In the genomic region with DNA sequence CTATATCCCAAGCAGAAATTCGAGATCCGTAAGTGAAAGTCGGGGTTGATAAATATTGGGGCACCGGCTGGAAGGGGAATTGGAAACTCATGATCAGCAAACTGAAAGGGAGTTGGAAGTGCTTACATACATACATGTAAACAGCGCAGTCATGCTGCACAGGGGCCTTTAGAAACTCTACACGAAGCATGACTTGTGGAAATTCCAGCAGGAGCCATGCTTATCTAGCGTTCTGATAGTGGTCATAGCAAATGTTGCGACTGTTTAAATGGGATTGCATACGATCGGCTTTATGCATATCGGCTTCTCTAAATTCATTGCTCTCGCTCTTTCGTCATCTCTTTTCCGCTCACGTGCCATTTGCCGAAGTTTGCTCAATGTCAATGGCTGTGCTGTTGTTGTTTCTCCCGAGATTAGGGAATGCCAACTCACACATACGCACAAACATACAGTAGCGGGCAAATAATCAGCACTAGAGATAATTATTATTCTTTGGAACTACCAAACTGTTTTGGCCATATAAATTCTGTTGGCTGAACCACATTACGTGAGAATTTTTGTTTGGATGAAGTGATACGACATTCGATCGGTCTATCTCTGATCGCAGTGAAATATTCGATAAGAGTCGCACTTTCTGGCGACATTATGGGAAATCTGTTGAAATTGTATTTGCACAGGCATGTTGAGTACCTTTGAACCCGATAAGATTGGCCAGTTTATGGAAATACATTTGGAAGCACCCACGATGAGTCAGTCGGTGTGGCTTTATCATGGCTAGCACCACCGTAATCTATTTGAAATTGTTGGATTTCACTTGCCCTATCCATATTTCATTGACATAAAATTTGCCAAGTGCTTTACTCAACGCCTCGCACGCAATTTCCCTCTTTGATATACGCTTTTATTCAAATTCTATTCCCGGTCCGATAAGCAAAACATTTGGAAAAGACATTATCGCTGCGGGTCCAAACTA, we compare ENCODE assay signal across 1 fruit fly cellular context.
TF ChIP-seq lines count a peak whose summit lies in the region.

No protein-coding gene starts in this region.

TF ChIP-seq in whole organism, embryonic, 481 proteins besides CTCF, POLR2A, EP300 and RAD21 (continued from another document):
- TF ChIP-seq wor (GFP tag; IDR thresholded peaks at IDR 0.05; lab: Robert Waterston, UW) (no peak), ci (GFP tag; IDR thresholded peaks at IDR 0.05; lab: Robert Waterston, UW) (0 out of 3 replicates have a peak, but pooled peaks have one; percentile 37), BtbVII (GFP tag; optimal IDR thresholded peaks at IDR 0.05; lab: Kevin White, UChicago) (peak; percentile 22), cg (GFP tag; optimal IDR thresholded peaks at IDR 0.05; lab: Kevin White, UChicago) (peak; percentile 26), CG1233 (GFP tag; optimal IDR thresholded peaks at IDR 0.05; lab: Kevin White, UChicago) (no peak), CG31224 (GFP tag; IDR thresholded peaks at IDR 0.05; lab: Robert Waterston, UW) (no peak), Hr78 (GFP tag; optimal IDR thresholded peaks at IDR 0.05; lab: Kevin White, UChicago) (peak in 1 of 2 experiments; percentile 17), Dbx (GFP tag; IDR thresholded peaks at IDR 0.05; lab: Robert Waterston, UW) (0 out of 3 replicates have a peak, but pooled peaks have one; percentile 26), MBD-R2 (GFP tag; IDR thresholded peaks at IDR 0.05; lab: Robert Waterston, UW) (peak; percentile 36; the same call in 1 of the 2 replicates), CG31365 (tag; optimal IDR thresholded peaks at IDR 0.05; lab: Kevin White, UChicago) (no peak), Rfx (GFP tag; IDR thresholded peaks at IDR 0.05; lab: Robert Waterston, UW) (peak; percentile 55), trh (GFP tag; optimal IDR thresholded peaks at IDR 0.05; lab: Kevin White, UChicago) (no peak), btn (GFP tag; optimal IDR thresholded peaks at IDR 0.05; lab: Kevin White, UChicago) (no peak), CG13624 (GFP tag; optimal IDR thresholded peaks at IDR 0.05; lab: Kevin White, UChicago) (peak; percentile 15), mam (GFP tag; optimal IDR thresholded peaks at IDR 0.05; lab: Kevin White, UChicago) (no peak), bcd (GFP tag; optimal IDR thresholded peaks at IDR 0.05; lab: Kevin White, UChicago) (no peak), unc-4 (GFP tag; IDR thresholded peaks at IDR 0.05; lab: Robert Waterston, UW; ENCODE audit: partially characterized antibody) (no peak), ewg (GFP tag; optimal IDR thresholded peaks at IDR 0.05; lab: Kevin White, UChicago) (no peak), sug (tag; optimal IDR thresholded peaks at IDR 0.05; lab: Kevin White, UChicago) (peak; percentile 76), CG7372 (GFP tag; IDR thresholded peaks at IDR 0.05; lab: Robert Waterston, UW) (no peak), Awh (GFP tag; IDR thresholded peaks at IDR 0.05; lab: Robert Waterston, UW) (no peak), Tbp (GFP tag; optimal IDR thresholded peaks at IDR 0.05; lab: Kevin White, UChicago) (no peak), CG3847 (GFP tag; IDR thresholded peaks at IDR 0.05; lab: Robert Waterston, UW) (no peak), grn (GFP tag; optimal IDR thresholded peaks at IDR 0.05; lab: Kevin White, UChicago) (peak; percentile 93), YL-1 (GFP tag; optimal IDR thresholded peaks at IDR 0.05; lab: Kevin White, UChicago) (no peak), CG14710 (tag; optimal IDR thresholded peaks at IDR 0.05; lab: Kevin White, UChicago) (no peak), Fer1 (GFP tag; optimal IDR thresholded peaks at IDR 0.05; lab: Kevin White, UChicago) (peak; percentile 22), CG9932 (GFP tag; IDR thresholded peaks at IDR 0.05; lab: Robert Waterston, UW) (peak; percentile 30; the same call in 1 of the 2 replicates), Vsx1 (GFP tag; optimal IDR thresholded peaks at IDR 0.05; lab: Kevin White, UChicago) (no peak), CG6175 (GFP tag; IDR thresholded peaks at IDR 0.05; lab: Robert Waterston, UW) (no peak), CG18011 (GFP tag; optimal IDR thresholded peaks at IDR 0.05; lab: Kevin White, UChicago) (no peak), CG34224 (GFP tag; IDR thresholded peaks at IDR 0.05; lab: Robert Waterston, UW; ENCODE audit: partially characterized antibody) (no peak), CG12659 (GFP tag; optimal IDR thresholded peaks at IDR 0.05; lab: Kevin White, UChicago) (no peak), CG14860 (GFP tag; IDR thresholded peaks at IDR 0.05; lab: Robert Waterston, UW; ENCODE audit: partially characterized antibody) (no peak), ttk (GFP tag; IDR thresholded peaks at IDR 0.05; lab: Robert Waterston, UW) (no peak), Ets65A (GFP tag; lab: Kevin White, UChicago) (peak; percentile 77), Stat92E (GFP tag; optimal IDR thresholded peaks at IDR 0.05; lab: Kevin White, UChicago) (no peak), abd-A (tag; optimal IDR thresholded peaks at IDR 0.05; lab: Kevin White, UChicago) (no peak), tio (GFP tag; optimal IDR thresholded peaks at IDR 0.05; lab: Kevin White, UChicago) (no peak), Drgx (GFP tag; IDR thresholded peaks at IDR 0.05; lab: Robert Waterston, UW) (peak; percentile 36; the same call in 1 of the 2 replicates), Atf6 (GFP tag; IDR thresholded peaks at IDR 0.05; lab: Robert Waterston, UW) (peak; percentile 26; the same call in 1 of the 2 replicates), Optix (GFP tag; IDR thresholded peaks at IDR 0.05; lab: Robert Waterston, UW) (no peak), HLH4C (GFP tag; IDR thresholded peaks at IDR 0.05; lab: Robert Waterston, UW; ENCODE audit: partially characterized antibody) (no peak), Myb (GFP tag; optimal IDR thresholded peaks at IDR 0.05; lab: Kevin White, UChicago) (no peak), pan (optimal IDR thresholded peaks at IDR 0.05; lab: Kevin White, UChicago) (no peak), pan (GFP tag; optimal IDR thresholded peaks at IDR 0.05 in 1 of 2, IDR thresholded peaks at IDR 0.05 in 1 of 2) (peak in 1 of 2 experiments; percentile 22), CG15269 (tag; optimal IDR thresholded peaks at IDR 0.05; lab: Kevin White, UChicago) (no peak), Gug (GFP tag; IDR thresholded peaks at IDR 0.05; lab: Robert Waterston, UW) (no peak), lbe (GFP tag; optimal IDR thresholded peaks at IDR 0.05; lab: Kevin White, UChicago) (peak; percentile 48), CG15696 (tag; optimal IDR thresholded peaks at IDR 0.05; lab: Kevin White, UChicago) (no peak), CG4360 (GFP tag; IDR thresholded peaks at IDR 0.05; lab: Robert Waterston, UW) (peak; percentile 67; the same call in 1 of the 2 replicates), cato (GFP tag; optimal IDR thresholded peaks at IDR 0.05; lab: Kevin White, UChicago; ENCODE audit: borderline replicate concordance) (no peak), HLH3B (GFP tag; IDR thresholded peaks at IDR 0.05; lab: Robert Waterston, UW) (0 out of 2 replicates have a peak, but pooled peaks have one; percentile 5), CG13894 (tag; optimal IDR thresholded peaks at IDR 0.05; lab: Kevin White, UChicago) (no peak), CG2889 (GFP tag; IDR thresholded peaks at IDR 0.05; lab: Robert Waterston, UW) (no peak), CG16813 (GFP tag; IDR thresholded peaks at IDR 0.05; lab: Robert Waterston, UW; ENCODE audit: partially characterized antibody) (no peak), gcm (GFP tag; optimal IDR thresholded peaks at IDR 0.05; lab: Kevin White, UChicago) (no peak), org-1 (GFP tag; optimal IDR thresholded peaks at IDR 0.05; lab: Kevin White, UChicago) (no peak), CG34422 (GFP tag; IDR thresholded peaks at IDR 0.05; lab: Robert Waterston, UW) (no peak), lmd (GFP tag; IDR thresholded peaks at IDR 0.05; lab: Robert Waterston, UW) (no peak), grau (tag; optimal IDR thresholded peaks at IDR 0.05; lab: Kevin White, UChicago) (peak; percentile 15), CG2129 (GFP tag; IDR thresholded peaks at IDR 0.05; lab: Robert Waterston, UW; ENCODE audit: partially characterized antibody) (no peak), CG5953 (GFP tag; IDR thresholded peaks at IDR 0.05; lab: Robert Waterston, UW) (no peak), CG32532 (GFP tag; IDR thresholded peaks at IDR 0.05; lab: Robert Waterston, UW) (peak; percentile 58), scrt (GFP tag; optimal IDR thresholded peaks at IDR 0.05; lab: Kevin White, UChicago) (no peak), Meics (GFP tag; optimal IDR thresholded peaks at IDR 0.05; lab: Kevin White, UChicago) (peak; percentile 38), tx (GFP tag; optimal IDR thresholded peaks at IDR 0.05; lab: Kevin White, UChicago) (no peak), CG6254 (GFP tag; optimal IDR thresholded peaks at IDR 0.05; lab: Kevin White, UChicago) (no peak), Lpt (GFP tag; optimal IDR thresholded peaks at IDR 0.05; lab: Kevin White, UChicago) (no peak), CG10959 (GFP tag; IDR thresholded peaks at IDR 0.05; lab: Robert Waterston, UW) (no peak), dmrt11E (tag; optimal IDR thresholded peaks at IDR 0.05; lab: Kevin White, UChicago) (no peak), CG7839 (tag; optimal IDR thresholded peaks at IDR 0.05; lab: Kevin White, UChicago) (no peak), CG15514 (GFP tag; optimal IDR thresholded peaks at IDR 0.05; lab: Kevin White, UChicago) (peak; percentile 89), slbo (GFP tag; IDR thresholded peaks at IDR 0.05; lab: Robert Waterston, UW) (peak; percentile 35; the same call in 1 of the 2 replicates), Asciz (GFP tag; optimal IDR thresholded peaks at IDR 0.05; lab: Kevin White, UChicago) (no peak), Atf3 (GFP tag; optimal IDR thresholded peaks at IDR 0.05; lab: Kevin White, UChicago) (no peak), CG11696 (GFP tag; IDR thresholded peaks at IDR 0.05; lab: Robert Waterston, UW) (peak; percentile 91), croc (GFP tag; conservative IDR thresholded peaks at IDR 0.05; lab: Robert Waterston, UW) (no peak), Sox102F (GFP tag; optimal IDR thresholded peaks at IDR 0.05; lab: Kevin White, UChicago) (no peak), CG15479 (GFP tag; optimal IDR thresholded peaks at IDR 0.05; lab: Kevin White, UChicago) (peak; percentile 55), CG3995 (GFP tag; optimal IDR thresholded peaks at IDR 0.05; lab: Kevin White, UChicago) (peak; percentile 12), Mrtf (GFP tag; IDR thresholded peaks at IDR 0.05; lab: Robert Waterston, UW) (no peak), unpg (GFP tag; optimal IDR thresholded peaks at IDR 0.05; lab: Kevin White, UChicago) (no peak), CG18764 (GFP tag; optimal IDR thresholded peaks at IDR 0.05; lab: Kevin White, UChicago) (no peak), ase (GFP tag; IDR thresholded peaks at IDR 0.05; lab: Robert Waterston, UW) (no peak), pros (GFP tag; optimal IDR thresholded peaks at IDR 0.05; lab: Kevin White, UChicago) (no peak), CG10366 (GFP tag; IDR thresholded peaks at IDR 0.05; lab: Robert Waterston, UW) (no peak), Elba2 (GFP tag; optimal IDR thresholded peaks at IDR 0.05; lab: Kevin White, UChicago) (no peak), CG10543 (GFP tag; optimal IDR thresholded peaks at IDR 0.05; lab: Kevin White, UChicago) (peak; percentile 41), toy (GFP tag; IDR thresholded peaks at IDR 0.05; lab: Robert Waterston, UW) (no peak), Pdp1 (GFP tag; optimal IDR thresholded peaks at IDR 0.05; lab: Kevin White, UChicago) (peak in 1 of 2 experiments; percentile 62), Xrp1 (GFP tag; IDR thresholded peaks at IDR 0.05; lab: Robert Waterston, UW) (peak; percentile 28; the same call in 1 of the 2 replicates), Taf1 (GFP tag; IDR thresholded peaks at IDR 0.05; lab: Robert Waterston, UW) (no peak), MESR4 (GFP tag; optimal IDR thresholded peaks at IDR 0.05; lab: Kevin White, UChicago) (no peak), CG10979 (tag; optimal IDR thresholded peaks at IDR 0.05; lab: Kevin White, UChicago) (no peak), lab (GFP tag; optimal IDR thresholded peaks at IDR 0.05; lab: Kevin White, UChicago) (peak; percentile 47), CG12769 (tag; optimal IDR thresholded peaks at IDR 0.05; lab: Kevin White, UChicago) (peak; percentile 52), dysf (GFP tag; IDR thresholded peaks at IDR 0.05; lab: Robert Waterston, UW) (0 out of 3 replicates have a peak, but pooled peaks have one; percentile 22), CG1792 (GFP tag; optimal IDR thresholded peaks at IDR 0.05; lab: Kevin White, UChicago) (no peak), Xbp1 (GFP tag; optimal IDR thresholded peaks at IDR 0.05; lab: Kevin White, UChicago) (no peak), CG8924 (tag; optimal IDR thresholded peaks at IDR 0.05; lab: Kevin White, UChicago) (no peak), zfh1 (GFP tag; IDR thresholded peaks at IDR 0.05; lab: Robert Waterston, UW) (0 out of 3 replicates have a peak, but pooled peaks have one; percentile 11), hkb (optimal IDR thresholded peaks at IDR 0.05; lab: Kevin White, UChicago) (no peak), hkb (GFP tag; IDR thresholded peaks at IDR 0.05; lab: Robert Waterston, UW) (peak; percentile 27; the same call in 1 of the 2 replicates)
